Fruit fly (Drosophila melanogaster) whole organism, pupa: ENCODE results near the gene CG8861.

Experiments
- CG10348 ChIP-seq: fragments of 200-800 bp; sonication (Bioruptor generic); IDR thresholded peaks from 2 replicates; pipeline ENCODE4 v1.3.6; 2022; ENCODE audit warnings: missing biosample characterization, missing genetic modification characterization
- CG12605 ChIP-seq: fragments of 200-800 bp; sonication (Bioruptor generic); IDR thresholded peaks from 2 replicates; pipeline ENCODE4 v1.3.6; 2022; ENCODE audit warnings: missing biosample characterization, missing genetic modification characterization
- CG13204 ChIP-seq: fragments of 200-800 bp; sonication (Bioruptor generic); optimal IDR thresholded peaks from 2 replicates; lab custom pipeline; 2018; ENCODE audit warnings: missing biosample characterization, mild to moderate bottlenecking, missing genetic modification characterization, moderate library complexity
- CG14655 ChIP-seq: fragments of 200-800 bp; sonication (Bioruptor generic); optimal IDR thresholded peaks from 3 replicates; lab custom pipeline; 2017; ENCODE audit warnings: mild to moderate bottlenecking, missing biosample characterization, missing genetic modification reagents, missing genetic modification characterization
- CG15710 ChIP-seq: fragments of 200-800 bp; sonication (Bioruptor generic); optimal IDR thresholded peaks from 2 replicates; lab custom pipeline; 2018; ENCODE audit warnings: missing biosample characterization, mild to moderate bottlenecking, missing genetic modification characterization, moderate library complexity
- CG17806 ChIP-seq: fragments of 200-800 bp; sonication (Bioruptor generic); optimal IDR thresholded peaks from 2 replicates; lab custom pipeline; 2018; ENCODE audit warnings: missing biosample characterization, mild to moderate bottlenecking, missing genetic modification characterization, moderate library complexity
- CG32121 ChIP-seq: fragments of 200-800 bp; sonication (Bioruptor generic); IDR thresholded peaks from 2 replicates; pipeline ENCODE4 v1.3.6; 2022; ENCODE audit warnings: missing biosample characterization, missing genetic modification characterization
- CG34367 ChIP-seq: fragments of 200-800 bp; sonication (Bioruptor generic); optimal IDR thresholded peaks from 2 replicates; lab custom pipeline; 2018; ENCODE audit warnings: missing biosample characterization, mild to moderate bottlenecking, missing genetic modification characterization
- CG4496 ChIP-seq: fragments of 200-800 bp; sonication (Bioruptor generic); IDR thresholded peaks from 3 replicates; pipeline ENCODE4 v1.3.6; 2022; ENCODE audit warnings: missing biosample characterization, missing genetic modification characterization
- CG8159 ChIP-seq: fragments of 200-800 bp; sonication (Bioruptor generic); optimal IDR thresholded peaks from 3 replicates; lab custom pipeline; 2018; ENCODE audit warnings: missing biosample characterization, mild to moderate bottlenecking, missing genetic modification characterization, moderate library complexity
- CG8301 ChIP-seq: fragments of 200-800 bp; sonication (Bioruptor generic); optimal IDR thresholded peaks from 2 replicates; lab custom pipeline; 2018; ENCODE audit warnings: missing biosample characterization, mild to moderate bottlenecking, missing genetic modification characterization
- CG9948 ChIP-seq: fragments of 200-800 bp; sonication (Bioruptor generic); optimal IDR thresholded peaks from 2 replicates; lab custom pipeline; 2018; ENCODE audit warnings: missing biosample characterization, mild to moderate bottlenecking, missing genetic modification characterization, moderate library complexity
- D1 ChIP-seq: fragments of 200-800 bp; sonication (Bioruptor generic); optimal IDR thresholded peaks from 2 replicates; lab custom pipeline; 2018; ENCODE audit warnings: missing biosample characterization, mild to moderate bottlenecking, missing genetic modification characterization, moderate library complexity
- EcR ChIP-seq: fragments of 200-800 bp; sonication (Bioruptor generic); optimal IDR thresholded peaks from 3 replicates; lab custom pipeline; 2019; ENCODE audit warnings: missing biosample characterization, missing genetic modification characterization, mild to moderate bottlenecking, moderate library complexity, missing genetic modification reagents
- Ets98B ChIP-seq: fragments of 200-800 bp; sonication (Bioruptor generic); IDR thresholded peaks from 2 replicates; pipeline ENCODE4 v1.3.6; 2022; ENCODE audit warnings: missing biosample characterization, missing genetic modification characterization
- Pif1A ChIP-seq: fragments of 200-800 bp; sonication (Bioruptor generic); optimal IDR thresholded peaks from 3 replicates; lab custom pipeline; 2016; ENCODE audit warnings: missing biosample characterization, missing genetic modification characterization
- Pif1B ChIP-seq: fragments of 200-800 bp; sonication (Bioruptor generic); optimal IDR thresholded peaks from 3 replicates; lab custom pipeline; 2016; ENCODE audit warnings: missing biosample characterization, missing genetic modification characterization
- Snoo ChIP-seq: fragments of 200-800 bp; sonication (Bioruptor generic); optimal IDR thresholded peaks from 3 replicates; lab custom pipeline; 2017; ENCODE audit warnings: missing biosample characterization, mild to moderate bottlenecking, missing genetic modification characterization, inconsistent platforms
- fd96Ca ChIP-seq: fragments of 200-800 bp; sonication (Bioruptor generic); IDR thresholded peaks from 3 replicates; pipeline ENCODE4 v1.3.6; 2022; ENCODE audit warnings: missing biosample characterization, missing genetic modification characterization
- gl ChIP-seq: fragments of 200-800 bp; sonication (Bioruptor generic); optimal IDR thresholded peaks from 2 replicates; lab custom pipeline; 2018; ENCODE audit warnings: missing biosample characterization, mild to moderate bottlenecking, missing genetic modification characterization
- rn ChIP-seq: fragments of 200-800 bp; sonication (Bioruptor generic); IDR thresholded peaks from 2 replicates; pipeline ENCODE4 v1.3.6; 2022; ENCODE audit warnings: missing biosample characterization, missing genetic modification characterization

CG8861 gene

dm6 chr3R:9346539-9346938, 18.2 kb upstream of the CG8861 start:
- TF ChIP-seq CG12605 (GFP tag; lab: Robert Waterston, UW), result no peak
- no peak for TF ChIP-seq CG4496
- 0 out of 3 replicates have a peak, but pooled peaks have one; percentile 10 for TF ChIP-seq fd96Ca (GFP tag; lab: Robert Waterston, UW)
- peak; percentile 64 for TF ChIP-seq CG15710 (tag; lab: Kevin White, UChicago)
- no peak for TF ChIP-seq CG13204 (GFP tag; lab: Kevin White, UChicago)
- no peak for TF ChIP-seq D1 (tag; lab: Kevin White, UChicago)
- TF ChIP-seq CG17806 (tag; lab: Kevin White, UChicago), result peak; percentile 43
- peak; percentile 0 for TF ChIP-seq Pif1B (GFP tag; lab: Kevin White, UChicago)
- peak; percentile 16 for TF ChIP-seq Snoo (tag; lab: Kevin White, UChicago)
- TF ChIP-seq CG8159 (tag; lab: Kevin White, UChicago), result peak; percentile 41
- TF ChIP-seq CG32121 (GFP tag; lab: Robert Waterston, UW), result peak; percentile 25; the same call in 1 of the 2 replicates
- TF ChIP-seq CG34367 (tag; lab: Kevin White, UChicago), result peak; percentile 11
- TF ChIP-seq rn (GFP tag; lab: Robert Waterston, UW), result no peak
- TF ChIP-seq Ets98B, result 0 out of 2 replicates have a peak, but pooled peaks have one; percentile 20
- TF ChIP-seq CG14655, result peak; percentile 61
- peak; percentile 0 for TF ChIP-seq Pif1A (GFP tag; lab: Kevin White, UChicago)
- no peak for TF ChIP-seq CG10348 (GFP tag; lab: Robert Waterston, UW)
- TF ChIP-seq CG9948, result peak; percentile 44
- no peak for TF ChIP-seq EcR (GFP tag; lab: Kevin White, UChicago)
- TF ChIP-seq gl, result no peak
- TF ChIP-seq CG8301 (tag; lab: Kevin White, UChicago), result peak; percentile 21

dm6 chr3R:9345904-9346303, 17.6 kb upstream of the CG8861 start:
- TF ChIP-seq EcR (GFP tag; lab: Kevin White, UChicago), result peak; percentile 86
- peak; percentile 20; the same call in 1 of the 3 replicates for TF ChIP-seq fd96Ca (GFP tag; lab: Robert Waterston, UW)
- no peak for TF ChIP-seq CG8301 (tag; lab: Kevin White, UChicago)
- TF ChIP-seq rn (GFP tag; lab: Robert Waterston, UW), result no peak
- no peak for TF ChIP-seq CG10348 (GFP tag; lab: Robert Waterston, UW)
- TF ChIP-seq gl, result no peak
- peak; percentile 33; the same call in 1 of the 3 replicates for TF ChIP-seq CG4496
- peak; percentile 8 for TF ChIP-seq Snoo (tag; lab: Kevin White, UChicago)

- no peak for TF ChIP-seq Ets98B
- TF ChIP-seq Pif1A (GFP tag; lab: Kevin White, UChicago), result peak; percentile 25
- TF ChIP-seq CG32121 (GFP tag; lab: Robert Waterston, UW), result no peak
- no peak for TF ChIP-seq CG15710 (tag; lab: Kevin White, UChicago)
- no peak for TF ChIP-seq CG9948
- no peak for TF ChIP-seq CG34367 (tag; lab: Kevin White, UChicago)
- no peak for TF ChIP-seq gl
- TF ChIP-seq CG13204 (GFP tag; lab: Kevin White, UChicago), result no peak
- TF ChIP-seq Snoo (tag; lab: Kevin White, UChicago), result no peak
- no peak for TF ChIP-seq D1 (tag; lab: Kevin White, UChicago)
- TF ChIP-seq CG17806 (tag; lab: Kevin White, UChicago), result no peak
- no peak for TF ChIP-seq EcR (GFP tag; lab: Kevin White, UChicago)
- peak; percentile 21 for TF ChIP-seq CG8301 (tag; lab: Kevin White, UChicago)
- peak; percentile 42 for TF ChIP-seq CG14655
- TF ChIP-seq Pif1B (GFP tag; lab: Kevin White, UChicago), result no peak
- 0 out of 2 replicates have a peak, but pooled peaks have one; percentile 10 for TF ChIP-seq CG12605 (GFP tag; lab: Robert Waterston, UW)
- 0 out of 3 replicates have a peak, but pooled peaks have one; percentile 5 for TF ChIP-seq fd96Ca (GFP tag; lab: Robert Waterston, UW)
- no peak for TF ChIP-seq CG10348 (GFP tag; lab: Robert Waterston, UW)
- no peak for TF ChIP-seq rn (GFP tag; lab: Robert Waterston, UW)
- peak; percentile 7; the same call in 1 of the 3 replicates for TF ChIP-seq CG4496
- no peak for TF ChIP-seq CG8159 (tag; lab: Kevin White, UChicago)
These were observed 16.5 kb upstream of the CG8861 start for dm6 chr3R:9344791-9345208.

dm6 chr3R:9344186-9344790, 16.0 kb upstream of the CG8861 start:
- no peak for TF ChIP-seq Pif1A (GFP tag; lab: Kevin White, UChicago)
- no peak for TF ChIP-seq CG9948
- TF ChIP-seq Snoo (tag; lab: Kevin White, UChicago), result no peak
- TF ChIP-seq CG32121 (GFP tag; lab: Robert Waterston, UW), result peak; percentile 40; the same call in 1 of the 2 replicates
- no peak for TF ChIP-seq CG17806 (tag; lab: Kevin White, UChicago)
- peak; percentile 21; the same call in 1 of the 3 replicates for TF ChIP-seq CG4496
- TF ChIP-seq EcR (GFP tag; lab: Kevin White, UChicago), result peak; percentile 59
- peak; percentile 19; the same call in 1 of the 3 replicates for TF ChIP-seq fd96Ca (GFP tag; lab: Robert Waterston, UW)

dm6 chr3R:9343645-9344044, 15.3 kb upstream of the CG8861 start:
- TF ChIP-seq Snoo (tag; lab: Kevin White, UChicago) (no peak), CG32121 (GFP tag; lab: Robert Waterston, UW) (no peak), D1 (tag; lab: Kevin White, UChicago) (no peak), Pif1A (GFP tag; lab: Kevin White, UChicago) (no peak), fd96Ca (GFP tag; lab: Robert Waterston, UW) (no peak), CG34367 (tag; lab: Kevin White, UChicago) (no peak), Ets98B (no peak), CG13204 (GFP tag; lab: Kevin White, UChicago) (no peak), CG15710 (tag; lab: Kevin White, UChicago) (no peak), CG14655 (no peak), CG17806 (tag; lab: Kevin White, UChicago) (no peak)
